Fruit fly (Drosophila melanogaster) whole organism, embryonic: ENCODE results near the gene mil.

Experiments used
- Asciz ChIP-seq: fragments of 200-800 bp; sonication (Bioruptor generic); optimal IDR thresholded peaks from 2 replicates; lab custom pipeline; 2017; ENCODE audit warnings: missing biosample characterization, mild to moderate bottlenecking, missing genetic modification characterization, missing genetic modification reagents
- B-H1 ChIP-seq: fragments of 200-800 bp; sonication (Bioruptor generic); IDR thresholded peaks from 3 replicates; pipeline ENCODE4 v1.3.6; 2022; ENCODE audit warnings: missing biosample characterization, missing genetic modification characterization
- BEAF-32 ChIP-seq: fragments of 200-800 bp; sonication (Bioruptor generic); optimal IDR thresholded peaks from 3 replicates; lab custom pipeline; 2017; ENCODE audit warnings: missing biosample characterization, missing genetic modification characterization, mild to moderate bottlenecking, moderate library complexity, missing genetic modification reagents
- CG10462 ChIP-seq: fragments of 200-800 bp; sonication (Bioruptor generic); optimal IDR thresholded peaks from 2 replicates; lab custom pipeline; 2016; ENCODE audit warnings: missing biosample characterization, missing genetic modification characterization
- CG10959 ChIP-seq: fragments of 200-800 bp; sonication (Bioruptor generic); IDR thresholded peaks from 2 replicates; pipeline ENCODE4 v1.3.6; 2022; ENCODE audit warnings: missing biosample characterization, missing genetic modification characterization
- CG13123 ChIP-seq: fragments of 200-800 bp; sonication (Bioruptor generic); optimal IDR thresholded peaks from 2 replicates; lab custom pipeline; 2016; ENCODE audit warnings: missing biosample characterization, missing genetic modification characterization
- CG13894 ChIP-seq: fragments of 200-800 bp; sonication (Bioruptor generic); optimal IDR thresholded peaks from 3 replicates; lab custom pipeline; 2018; ENCODE audit warnings: missing biosample characterization, mild to moderate bottlenecking, missing genetic modification characterization, moderate library complexity
- CG15011 ChIP-seq: fragments of 200-800 bp; sonication (Bioruptor generic); optimal IDR thresholded peaks from 3 replicates; lab custom pipeline; 2018; ENCODE audit warnings: missing biosample characterization, mild to moderate bottlenecking, missing genetic modification characterization
- CG15269 ChIP-seq: fragments of 200-800 bp; sonication (Bioruptor generic); optimal IDR thresholded peaks from 2 replicates; lab custom pipeline; 2018; ENCODE audit warnings: missing biosample characterization, mild to moderate bottlenecking, missing genetic modification characterization, moderate library complexity
- CG15514 ChIP-seq: fragments of 200-800 bp; sonication (Bioruptor generic); optimal IDR thresholded peaks from 3 replicates; lab custom pipeline; 2017; ENCODE audit warnings: missing biosample characterization, missing genetic modification characterization, mild to moderate bottlenecking, moderate library complexity, missing genetic modification reagents
- CG15696 ChIP-seq: fragments of 200-800 bp; sonication (Bioruptor generic); optimal IDR thresholded peaks from 2 replicates; lab custom pipeline; 2019; ENCODE audit warnings: missing biosample characterization, mild to moderate bottlenecking, missing genetic modification characterization, moderate library complexity
- CG16779 ChIP-seq: fragments of 200-800 bp; sonication (Bioruptor generic); IDR thresholded peaks from 2 replicates; pipeline ENCODE4 v1.3.6; 2022; ENCODE audit warnings: missing biosample characterization, missing genetic modification characterization
- CG17361 ChIP-seq: fragments of 200-800 bp; sonication (Bioruptor generic); IDR thresholded peaks from 3 replicates; pipeline ENCODE4 v1.3.6; 2022; ENCODE audit warnings: missing biosample characterization, missing genetic modification characterization
- CG17612 ChIP-seq: fragments of 200-800 bp; sonication (Bioruptor generic); IDR thresholded peaks from 2 replicates; pipeline ENCODE4 v1.3.6; 2022; ENCODE audit warnings: missing biosample characterization, missing genetic modification characterization
- CG18011 ChIP-seq: fragments of 200-800 bp; sonication (Bioruptor generic); optimal IDR thresholded peaks from 2 replicates; lab custom pipeline; 2017; ENCODE audit warnings: missing biosample characterization, missing genetic modification characterization, mild to moderate bottlenecking, moderate library complexity, missing genotype
- CG3407 ChIP-seq: fragments of 200-800 bp; sonication (Bioruptor generic); optimal IDR thresholded peaks from 2 replicates; lab custom pipeline; 2018; ENCODE audit warnings: missing biosample characterization, mild to moderate bottlenecking, missing genetic modification characterization
- CG4730 ChIP-seq: fragments of 200-800 bp; sonication (Bioruptor generic); IDR thresholded peaks from 2 replicates; pipeline ENCODE4 v1.3.6; 2022; ENCODE audit warnings: missing biosample characterization, missing genetic modification characterization
- CG6254 ChIP-seq: fragments of 200-800 bp; sonication (Bioruptor generic); optimal IDR thresholded peaks from 3 replicates; lab custom pipeline; 2017; ENCODE audit warnings: mild to moderate bottlenecking, missing biosample characterization, missing genetic modification reagents, missing genetic modification characterization
- CG7556 ChIP-seq: fragments of 200-800 bp; sonication (Bioruptor generic); optimal IDR thresholded peaks from 2 replicates; lab custom pipeline; 2017; ENCODE audit warnings: missing biosample characterization, mild to moderate bottlenecking, missing genetic modification characterization
- Chrac-16 ChIP-seq: fragments of 200-800 bp; sonication (Bioruptor generic); optimal IDR thresholded peaks from 3 replicates; lab custom pipeline; 2016; ENCODE audit warnings: missing biosample characterization, missing genetic modification characterization
- D19B ChIP-seq: fragments of 200-800 bp; sonication (Bioruptor generic); optimal IDR thresholded peaks from 2 replicates; lab custom pipeline; 2017; ENCODE audit warnings: missing biosample characterization, mild to moderate bottlenecking, missing genetic modification characterization
- Dbx ChIP-seq: fragments of 200-800 bp; sonication (Bioruptor generic); IDR thresholded peaks from 3 replicates; pipeline ENCODE4 v1.3.6; 2022; ENCODE audit warnings: missing biosample characterization, missing genetic modification characterization
- Fer2 ChIP-seq: fragments of 200-800 bp; sonication (Bioruptor generic); optimal IDR thresholded peaks from 2 replicates; lab custom pipeline; 2018; ENCODE audit warnings: missing biosample characterization, mild to moderate bottlenecking, missing genetic modification characterization, moderate library complexity
- HmgD ChIP-seq: fragments of 200-800 bp; sonication (Bioruptor generic); optimal IDR thresholded peaks from 3 replicates; lab custom pipeline; 2016; ENCODE audit warnings: missing biosample characterization, missing genetic modification characterization
- Jarid2 ChIP-seq: fragments of 200-800 bp; sonication (Bioruptor generic); optimal IDR thresholded peaks from 3 replicates; lab custom pipeline; 2017; ENCODE audit warnings: mild to moderate bottlenecking, missing biosample characterization, missing genetic modification reagents, missing genetic modification characterization
- Lpt ChIP-seq: fragments of >200 bp; optimal IDR thresholded peaks from 2 replicates; lab custom pipeline; 2018; ENCODE audit warnings: missing biosample characterization, missing genetic modification characterization
- NC2α ChIP-seq: fragments of 200-800 bp; sonication (Bioruptor generic); optimal IDR thresholded peaks from 2 replicates; lab custom pipeline; 2016; ENCODE audit warnings: missing biosample characterization, missing genetic modification characterization
- NC2β ChIP-seq: fragments of 200-800 bp; sonication (Bioruptor generic); optimal IDR thresholded peaks from 2 replicates; lab custom pipeline; 2016; ENCODE audit warnings: missing biosample characterization, missing genetic modification characterization
- Side ChIP-seq: fragments of 200-800 bp; sonication (Bioruptor generic); optimal IDR thresholded peaks from 2 replicates; lab custom pipeline; 2016; ENCODE audit warnings: missing biosample characterization, missing genetic modification characterization
- Spps ChIP-seq: fragments of 200-800 bp; sonication (Bioruptor generic); optimal IDR thresholded peaks from 2 replicates; lab custom pipeline; 2018; ENCODE audit warnings: missing biosample characterization, mild to moderate bottlenecking, missing genetic modification characterization
- Xbp1 ChIP-seq: fragments of 200-800 bp; sonication (Bioruptor generic); optimal IDR thresholded peaks from 3 replicates; lab custom pipeline; 2016; ENCODE audit warnings: missing biosample characterization, mild to moderate bottlenecking, missing genetic modification characterization
- bbx ChIP-seq: fragments of 200-800 bp; sonication (Bioruptor generic); IDR thresholded peaks from 2 replicates; pipeline ENCODE4 v1.3.6; 2022; ENCODE audit warnings: missing biosample characterization, missing genetic modification characterization; ENCODE audit not compliant: partially characterized antibody
- ci ChIP-seq: fragments of 200-800 bp; sonication (Bioruptor generic); IDR thresholded peaks from 3 replicates; pipeline ENCODE4 v1.3.6; 2022; ENCODE audit warnings: missing biosample characterization, missing genetic modification characterization
- dysf ChIP-seq: fragments of 200-800 bp; sonication (Bioruptor generic); IDR thresholded peaks from 3 replicates; pipeline ENCODE4 v1.3.6; 2022; ENCODE audit warnings: missing biosample characterization, missing genetic modification characterization
- esg ChIP-seq: fragments of 200-800 bp; sonication (Bioruptor generic); conservative IDR thresholded peaks from 2 replicates; pipeline ENCODE4 v1.3.6; 2022; ENCODE audit warnings: missing biosample characterization, missing genetic modification characterization
- fd64A ChIP-seq: fragments of 200-800 bp; sonication (Bioruptor generic); optimal IDR thresholded peaks from 3 replicates; lab custom pipeline; 2018; ENCODE audit warnings: missing biosample characterization, mild to moderate bottlenecking, missing genetic modification characterization
- grn ChIP-seq: fragments of 200-800 bp; sonication (Bioruptor generic); optimal IDR thresholded peaks from 3 replicates; lab custom pipeline; 2017; ENCODE audit warnings: missing biosample characterization, missing genetic modification characterization
- gsb ChIP-seq: fragments of 200-800 bp; sonication (Bioruptor generic); IDR thresholded peaks from 2 replicates; pipeline ENCODE4 v1.3.6; 2022; ENCODE audit warnings: missing biosample characterization, missing genetic modification characterization
- inv ChIP-seq: fragments of 200-800 bp; sonication (Bioruptor generic); IDR thresholded peaks from 2 replicates; pipeline ENCODE4 v1.3.6; 2022; ENCODE audit warnings: missing biosample characterization, missing genetic modification characterization; ENCODE audit not compliant: partially characterized antibody
- kah ChIP-seq: fragments of 200-800 bp; sonication (Bioruptor generic); optimal IDR thresholded peaks from 2 replicates; lab custom pipeline; 2018; ENCODE audit warnings: missing biosample characterization, mild to moderate bottlenecking, missing genetic modification characterization
- lbe ChIP-seq: fragments of 200-800 bp; sonication (Bioruptor generic); optimal IDR thresholded peaks from 2 replicates; lab custom pipeline; 2016; ENCODE audit warnings: missing biosample characterization, mild to moderate bottlenecking, missing genetic modification characterization
- mirr ChIP-seq: fragments of 200-800 bp; sonication (Bioruptor generic); optimal IDR thresholded peaks from 3 replicates; lab custom pipeline; 2018; ENCODE audit warnings: missing biosample characterization, mild to moderate bottlenecking, missing genetic modification characterization
- nom ChIP-seq: fragments of 200-800 bp; sonication (Bioruptor generic); optimal IDR thresholded peaks from 2 replicates; lab custom pipeline; 2017; ENCODE audit warnings: missing biosample characterization, missing genetic modification characterization, mild to moderate bottlenecking, moderate library complexity, missing genetic modification reagents
- onecut ChIP-seq: fragments of 200-800 bp; sonication (Bioruptor generic); IDR thresholded peaks from 2 replicates; pipeline ENCODE4 v1.3.6; 2022; ENCODE audit warnings: missing biosample characterization, missing genetic modification characterization
- otp ChIP-seq: fragments of 200-800 bp; sonication (Bioruptor generic); IDR thresholded peaks from 3 replicates; pipeline ENCODE4, ENCODE4 v1.3.6; 2022; ENCODE audit warnings: missing biosample characterization, missing genetic modification characterization
- ranshi ChIP-seq: fragments of 200-800 bp; sonication (Bioruptor generic); IDR thresholded peaks from 2 replicates; pipeline ENCODE4 v1.3.6; 2022; ENCODE audit warnings: missing biosample characterization, missing genetic modification characterization
- sens ChIP-seq: fragments of 200-800 bp; sonication (Bioruptor generic); peaks from one replicate; lab custom pipeline; 2016; ENCODE audit warnings: missing biosample characterization, missing genetic modification characterization
- sim ChIP-seq: fragments of 200-800 bp; sonication (Bioruptor generic); IDR thresholded peaks from 2 replicates; pipeline ENCODE4 v1.3.6; 2022; ENCODE audit warnings: missing biosample characterization, missing genetic modification characterization
- sr ChIP-seq: fragments of 200-800 bp; sonication (Bioruptor generic); IDR thresholded peaks from 3 replicates; pipeline ENCODE4 v1.3.6; 2022; ENCODE audit warnings: missing biosample characterization, missing genetic modification characterization
- tgo ChIP-seq: fragments of 200-800 bp; sonication (Bioruptor generic); IDR thresholded peaks from 3 replicates; pipeline ENCODE4 v1.3.6; 2022; ENCODE audit warnings: missing biosample characterization, missing genetic modification characterization
- zf30C ChIP-seq: fragments of 200-800 bp; sonication (Bioruptor generic); optimal IDR thresholded peaks from 3 replicates; lab custom pipeline; 2018; ENCODE audit warnings: missing biosample characterization, mild to moderate bottlenecking, missing genetic modification characterization

Gene mil

dm6 chr3R:27948421-27948906 is 36.2 kb downstream of the mil start, which contains the start of gene Gp93 (continued):
- TF ChIP-seq CG3407 (no peak), B-H1 (GFP tag; lab: Robert Waterston, UW) (peak; percentile 49), lbe (GFP tag; lab: Kevin White, UChicago) (peak; percentile 30), CG15011 (GFP tag; lab: Kevin White, UChicago) (no peak), Lpt (no peak), Xbp1 (GFP tag; lab: Kevin White, UChicago) (peak; percentile 98), ranshi (GFP tag; lab: Robert Waterston, UW) (0 out of 2 replicates have a peak, but pooled peaks have one; percentile 12), otp (0 out of 3 replicates have a peak, but pooled peaks have one; percentile 28), HmgD (GFP tag; lab: Kevin White, UChicago) (peak; percentile 4), CG10462 (peak; percentile 53), zf30C (GFP tag; lab: Kevin White, UChicago) (no peak), NC2α (GFP tag; lab: Kevin White, UChicago) (peak; percentile 57), Spps (peak; percentile 8), CG7556 (GFP tag; lab: Kevin White, UChicago) (peak; percentile 55), CG13894 (tag; lab: Kevin White, UChicago) (no peak), CG16779 (GFP tag; lab: Robert Waterston, UW) (no peak), sens (GFP tag; lab: Kevin White, UChicago) (no peak), D19B (GFP tag; lab: Kevin White, UChicago) (no peak), Chrac-16 (peak; percentile 58), BEAF-32 (GFP tag; lab: Kevin White, UChicago) (no peak), CG10959 (no peak), Side (GFP tag; lab: Kevin White, UChicago) (no peak), mirr (GFP tag; lab: Kevin White, UChicago) (peak; percentile 9), fd64A (GFP tag; lab: Kevin White, UChicago) (no peak), Fer2 (tag; lab: Kevin White, UChicago) (no peak), inv (GFP tag; lab: Robert Waterston, UW) (no peak), grn (GFP tag; lab: Kevin White, UChicago) (no peak), onecut (GFP tag; lab: Robert Waterston, UW) (peak; percentile 15; the same call in 1 of the 2 replicates), Asciz (GFP tag; lab: Kevin White, UChicago) (no peak), esg (GFP tag; lab: Robert Waterston, UW) (peak; percentile 32; the same call in 1 of the 2 replicates), CG6254 (GFP tag; lab: Kevin White, UChicago) (no peak), CG13123 (GFP tag; lab: Kevin White, UChicago) (peak; percentile 11), CG17361 (peak; percentile 85), CG15514 (GFP tag; lab: Kevin White, UChicago) (peak; percentile 13), NC2β (GFP tag; lab: Kevin White, UChicago) (peak; percentile 41), Dbx (GFP tag; lab: Robert Waterston, UW) (peak; percentile 52; the same call in 1 of the 3 replicates), sr (GFP tag; lab: Robert Waterston, UW) (no peak), dysf (GFP tag; lab: Robert Waterston, UW) (peak; percentile 72), kah (GFP tag; lab: Kevin White, UChicago) (no peak), CG18011 (GFP tag; lab: Kevin White, UChicago) (peak; percentile 12), Jarid2 (GFP tag; lab: Kevin White, UChicago) (peak; percentile 72), gsb (no peak), sim (GFP tag; lab: Robert Waterston, UW) (no peak), CG4730 (GFP tag; lab: Robert Waterston, UW) (no peak), nom (GFP tag; lab: Kevin White, UChicago) (peak; percentile 67), CG15696 (peak; percentile 36), ci (peak; percentile 76; the same call in 2 of the 3 replicates), bbx (peak; percentile 57), CG17612 (peak; percentile 48; the same call in 1 of the 2 replicates), CG15269 (tag; lab: Kevin White, UChicago) (no peak), tgo (GFP tag; lab: Robert Waterston, UW) (peak; percentile 71; the same call in 2 of the 3 replicates)
